Fruit fly (Drosophila melanogaster): ENCODE data around the gene CG14722.
A peak's percentile ranks its signal among the peaks of the same experiment; 100 is the strongest.

Gene CG14722

dm6 chr3R:11758507-11759184, 17.0 kb downstream of the CG14722 start (continued):
- TF ChIP-seq Meics (GFP tag; optimal IDR thresholded peaks at IDR 0.05) = peak; percentile 44
- peak; percentile 18 for TF ChIP-seq CG8924 (tag; optimal IDR thresholded peaks at IDR 0.05)
- peak; percentile 55 for TF ChIP-seq CG2120 (GFP tag; optimal IDR thresholded peaks at IDR 0.05)
- TF ChIP-seq CG30403 (GFP tag; optimal IDR thresholded peaks at IDR 0.05) = peak; percentile 26
- peak; percentile 93 for TF ChIP-seq CG15479 (GFP tag; optimal IDR thresholded peaks at IDR 0.05)
- TF ChIP-seq CoRest (tag; optimal IDR thresholded peaks at IDR 0.05) = peak; percentile 43
- peak; percentile 34 for TF ChIP-seq BtbVII (GFP tag; optimal IDR thresholded peaks at IDR 0.05)
- no peak for TF ChIP-seq CG12104 (GFP tag; optimal IDR thresholded peaks at IDR 0.05)
- TF ChIP-seq Asciz (GFP tag; optimal IDR thresholded peaks at IDR 0.05) = no peak
- peak; percentile 31 for TF ChIP-seq CG7745 (tag; optimal IDR thresholded peaks at IDR 0.05)
- TF ChIP-seq ci (GFP tag; IDR thresholded peaks at IDR 0.05) = no peak
- no peak for TF ChIP-seq fru (optimal IDR thresholded peaks at IDR 0.05)
- peak; percentile 22 for TF ChIP-seq CG2712 (tag; optimal IDR thresholded peaks at IDR 0.05)
- no peak for TF ChIP-seq z (GFP tag; IDR thresholded peaks at IDR 0.05)
- no peak for TF ChIP-seq unpg (GFP tag; optimal IDR thresholded peaks at IDR 0.05)
- TF ChIP-seq CG12769 (tag; optimal IDR thresholded peaks at IDR 0.05) = peak; percentile 41
- TF ChIP-seq CG34422 (GFP tag; IDR thresholded peaks at IDR 0.05) = no peak
- peak; percentile 2 for TF ChIP-seq gro (GFP tag; optimal IDR thresholded peaks at IDR 0.05)
- TF ChIP-seq CG6813 (GFP tag; optimal IDR thresholded peaks at IDR 0.05) = peak; percentile 31
- peak; percentile 46 for TF ChIP-seq CG4328 (GFP tag; optimal IDR thresholded peaks at IDR 0.05)
- TF ChIP-seq CG6175 (GFP tag; IDR thresholded peaks at IDR 0.05) = no peak
- no peak for TF ChIP-seq Ptx1 (GFP tag; IDR thresholded peaks at IDR 0.05)
- TF ChIP-seq CG15514 (GFP tag; optimal IDR thresholded peaks at IDR 0.05) = no peak
- TF ChIP-seq CG2678 (tag; optimal IDR thresholded peaks at IDR 0.05) = peak; percentile 61
- no peak for TF ChIP-seq Dad (GFP tag; optimal IDR thresholded peaks at IDR 0.05)
- TF ChIP-seq CG17328 (GFP tag; IDR thresholded peaks at IDR 0.05) = no peak
- TF ChIP-seq Nf-YC (tag; optimal IDR thresholded peaks at IDR 0.05) = peak; percentile 36
- TF ChIP-seq abd-A (tag; optimal IDR thresholded peaks at IDR 0.05) = peak; percentile 53
- no peak for TF ChIP-seq Oli (tag; optimal IDR thresholded peaks at IDR 0.05)
- TF ChIP-seq Vsx1 (GFP tag; optimal IDR thresholded peaks at IDR 0.05) = no peak
- no peak for TF ChIP-seq hb (GFP tag; IDR thresholded peaks at IDR 0.05; ENCODE audit: partially characterized antibody)
- TF ChIP-seq nau (GFP tag; optimal IDR thresholded peaks at IDR 0.05) = peak; percentile 1
- TF ChIP-seq Sin3A (optimal IDR thresholded peaks at IDR 0.05) = no peak
- peak; percentile 38 for TF ChIP-seq CG17829 (tag; optimal IDR thresholded peaks at IDR 0.05)
- no peak for TF ChIP-seq Spps (tag; optimal IDR thresholded peaks at IDR 0.05)
- no peak for TF ChIP-seq CG8944 (GFP tag; optimal IDR thresholded peaks at IDR 0.05)
- TF ChIP-seq CG11696 (GFP tag; IDR thresholded peaks at IDR 0.05) = no peak
- TF ChIP-seq CG13775 (GFP tag; optimal IDR thresholded peaks at IDR 0.05) = peak; percentile 28
- TF ChIP-seq gce (GFP tag; IDR thresholded peaks at IDR 0.05) = no peak
- no peak for TF ChIP-seq CG6272 (GFP tag; IDR thresholded peaks at IDR 0.05)
- peak; percentile 29 for TF ChIP-seq CG13296 (GFP tag; optimal IDR thresholded peaks at IDR 0.05)
- no peak for TF ChIP-seq en (GFP tag; optimal IDR thresholded peaks at IDR 0.05)
- peak; percentile 94 for TF ChIP-seq CG13624 (GFP tag; optimal IDR thresholded peaks at IDR 0.05)
- TF ChIP-seq CG17385 (GFP tag; optimal IDR thresholded peaks at IDR 0.05) = peak; percentile 92
- TF ChIP-seq CG6689 (GFP tag; IDR thresholded peaks at IDR 0.05) = no peak
- TF ChIP-seq CG9727 (GFP tag; optimal IDR thresholded peaks at IDR 0.05) = peak; percentile 25
- no peak for TF ChIP-seq Hr3 (GFP tag; optimal IDR thresholded peaks at IDR 0.05)
- no peak for TF ChIP-seq CG18476 (GFP tag; optimal IDR thresholded peaks at IDR 0.05)
- TF ChIP-seq CG7839 (tag; optimal IDR thresholded peaks at IDR 0.05) = peak; percentile 38
- peak; percentile 66 for TF ChIP-seq CG3995 (GFP tag; optimal IDR thresholded peaks at IDR 0.05)
- peak; percentile 19 for TF ChIP-seq CG13894 (tag; optimal IDR thresholded peaks at IDR 0.05)
